Fruit fly (Drosophila melanogaster): Measurements from ENCODE around the gene Dim1.
A peak's percentile ranks its signal among the peaks of the same experiment; 100 is the strongest.

The Dim1 gene

dm6 chr2L:4364914-4365313, 38.1 kb upstream of the Dim1 start (continued):
- TF ChIP-seq H15 (GFP tag; IDR thresholded peaks at IDR 0.05) (no peak), CG7963 (GFP tag; IDR thresholded peaks at IDR 0.05; ENCODE audit: partially characterized antibody) (no peak), CG9727 (GFP tag; optimal IDR thresholded peaks at IDR 0.05) (peak; percentile 38), CG7928 (GFP tag; optimal IDR thresholded peaks at IDR 0.05) (no peak), Spps (tag; optimal IDR thresholded peaks at IDR 0.05) (peak; percentile 20), mld (GFP tag; IDR thresholded peaks at IDR 0.05; ENCODE audit: partially characterized antibody) (no peak), CG17612 (GFP tag; IDR thresholded peaks at IDR 0.05) (no peak), CG4617 (GFP tag; optimal IDR thresholded peaks at IDR 0.05; ENCODE audit: borderline replicate concordance) (no peak), jing (GFP tag; optimal IDR thresholded peaks at IDR 0.05) (no peak), CG6791 (GFP tag; IDR thresholded peaks at IDR 0.05; ENCODE audit: partially characterized antibody) (no peak), CG7745 (tag; optimal IDR thresholded peaks at IDR 0.05) (peak; percentile 18), CG7556 (GFP tag; optimal IDR thresholded peaks at IDR 0.05) (no peak), Blimp-1 (GFP tag; optimal IDR thresholded peaks at IDR 0.05) (peak; percentile 44), Kr (GFP tag; optimal IDR thresholded peaks at IDR 0.05) (peak; percentile 54), CG12391 (tag; optimal IDR thresholded peaks at IDR 0.05) (no peak), dan (GFP tag; IDR thresholded peaks at IDR 0.05) (no peak), Nf-YB (GFP tag; optimal IDR thresholded peaks at IDR 0.05) (peak; percentile 5), CG18619 (GFP tag; optimal IDR thresholded peaks at IDR 0.05) (no peak), Sox102F (GFP tag; optimal IDR thresholded peaks at IDR 0.05) (no peak), tna (GFP tag; IDR thresholded peaks at IDR 0.05; ENCODE audit: partially characterized antibody) (no peak), Hr3 (GFP tag; optimal IDR thresholded peaks at IDR 0.05) (no peak), CG15479 (GFP tag; optimal IDR thresholded peaks at IDR 0.05) (peak; percentile 49), CG9609 (GFP tag; optimal IDR thresholded peaks at IDR 0.05) (no peak), HLHmδ (GFP tag; optimal IDR thresholded peaks at IDR 0.05) (peak; percentile 40), CG8924 (tag; optimal IDR thresholded peaks at IDR 0.05) (peak; percentile 7), D19A (tag; optimal IDR thresholded peaks at IDR 0.05) (peak; percentile 37), sens (GFP tag) (peak; percentile 76), psq (GFP tag; optimal IDR thresholded peaks at IDR 0.05) (no peak), ap (GFP tag; IDR thresholded peaks at IDR 0.05) (no peak), Lhr (GFP tag; optimal IDR thresholded peaks at IDR 0.05) (peak; percentile 1), wor (GFP tag; IDR thresholded peaks at IDR 0.05) (no peak), CG6813 (GFP tag; optimal IDR thresholded peaks at IDR 0.05) (peak; percentile 44), bbx (GFP tag; IDR thresholded peaks at IDR 0.05; ENCODE audit: partially characterized antibody) (no peak), BEAF-32 (GFP tag; optimal IDR thresholded peaks at IDR 0.05) (no peak), E2f2 (GFP tag; IDR thresholded peaks at IDR 0.05) (no peak), CG10979 (tag; optimal IDR thresholded peaks at IDR 0.05) (peak; percentile 14)

dm6 chr2L:4365792-4366326, 37.2 kb upstream of the Dim1 start:
- TF ChIP-seq CG17612 (GFP tag; IDR thresholded peaks at IDR 0.05), result 0 out of 2 replicates have a peak, but pooled peaks have one; percentile 29
- TF ChIP-seq chinmo (GFP tag; IDR thresholded peaks at IDR 0.05; ENCODE audit: partially characterized antibody), result 0 out of 4 replicates have a peak, but pooled peaks have one; percentile 59
- peak; percentile 52; the same call in 1 of the 2 replicates for TF ChIP-seq vvl (GFP tag; IDR thresholded peaks at IDR 0.05)
- TF ChIP-seq CG10543 (GFP tag; optimal IDR thresholded peaks at IDR 0.05), result no peak
- no peak for TF ChIP-seq CG15073 (GFP tag; optimal IDR thresholded peaks at IDR 0.05)
- TF ChIP-seq grau (tag; optimal IDR thresholded peaks at IDR 0.05), result no peak
- no peak for TF ChIP-seq Optix (GFP tag; IDR thresholded peaks at IDR 0.05)
- no peak for TF ChIP-seq CG7271 (tag; optimal IDR thresholded peaks at IDR 0.05)
- no peak for TF ChIP-seq CG5180 (GFP tag; optimal IDR thresholded peaks at IDR 0.05)
- TF ChIP-seq kni (GFP tag; optimal IDR thresholded peaks at IDR 0.05), result peak; percentile 88
- peak; percentile 73 for TF ChIP-seq sens (GFP tag)
- no peak for TF ChIP-seq CG6791 (GFP tag; IDR thresholded peaks at IDR 0.05; ENCODE audit: partially characterized antibody)
- TF ChIP-seq D19B (GFP tag; optimal IDR thresholded peaks at IDR 0.05), result no peak
- TF ChIP-seq Hr78 (GFP tag; optimal IDR thresholded peaks at IDR 0.05), result peak in 1 of 2 experiments; percentile 57
- TF ChIP-seq Med (GFP tag), result peak; percentile 2
- no peak for TF ChIP-seq tio (GFP tag; optimal IDR thresholded peaks at IDR 0.05)

All from whole organism, embryonic.